Fruit fly (Drosophila melanogaster) whole organism, embryonic: ENCODE data around the gene geko.

Experiments
- Awh ChIP-seq: fragments of 200-800 bp; sonication (Bioruptor generic); IDR thresholded peaks from 2 replicates; pipeline ENCODE4, ENCODE4 v1.3.6; 2022; ENCODE audit warnings: missing biosample characterization, missing genetic modification characterization
- CG12659 ChIP-seq: fragments of 200-800 bp; sonication (Bioruptor generic); optimal IDR thresholded peaks from 3 replicates; lab custom pipeline; 2017; ENCODE audit warnings: mild to moderate bottlenecking, missing biosample characterization, missing genetic modification reagents, missing genetic modification characterization
- CG12744 ChIP-seq: fragments of 200-800 bp; sonication (Bioruptor generic); optimal IDR thresholded peaks from 2 replicates; lab custom pipeline; 2016; ENCODE audit warnings: missing biosample characterization, missing genetic modification characterization
- CG14441 ChIP-seq: fragments of 200-800 bp; sonication (Bioruptor generic); IDR thresholded peaks from 2 replicates; pipeline ENCODE4 v1.3.6; 2022; ENCODE audit warnings: missing biosample characterization, missing genetic modification characterization
- CG14710 ChIP-seq: fragments of 200-800 bp; sonication (Bioruptor generic); optimal IDR thresholded peaks from 3 replicates; lab custom pipeline; 2019; ENCODE audit warnings: missing biosample characterization, mild to moderate bottlenecking, missing genetic modification characterization, moderate library complexity
- CG17829 ChIP-seq: fragments of 200-800 bp; optimal IDR thresholded peaks from 2 replicates; lab custom pipeline; 2019; ENCODE audit warnings: missing biosample characterization, mild to moderate bottlenecking, missing genetic modification characterization, moderate library complexity
- CG1832 ChIP-seq: fragments of 200-800 bp; sonication (Bioruptor generic); optimal IDR thresholded peaks from 2 replicates; lab custom pipeline; 2017; ENCODE audit warnings: missing biosample characterization, mild to moderate bottlenecking, missing genetic modification characterization, inconsistent platforms
- CG31365 ChIP-seq: fragments of 200-800 bp; sonication (Bioruptor generic); optimal IDR thresholded peaks from 2 replicates; lab custom pipeline; 2018; ENCODE audit warnings: missing biosample characterization, mild to moderate bottlenecking, missing genetic modification characterization
- CG42726 ChIP-seq: fragments of 200-800 bp; sonication (Bioruptor generic); IDR thresholded peaks from 2 replicates; pipeline ENCODE4 v1.3.6; 2022; ENCODE audit warnings: missing biosample characterization, missing genetic modification characterization; ENCODE audit not compliant: partially characterized antibody
- CG4730 ChIP-seq: fragments of 200-800 bp; sonication (Bioruptor generic); IDR thresholded peaks from 2 replicates; pipeline ENCODE4 v1.3.6; 2022; ENCODE audit warnings: missing biosample characterization, missing genetic modification characterization
- CG6175 ChIP-seq: fragments of 200-800 bp; sonication (Bioruptor generic); IDR thresholded peaks from 3 replicates; pipeline ENCODE4 v1.3.6; 2022; ENCODE audit warnings: missing biosample characterization, missing genetic modification characterization
- CG6813 ChIP-seq: fragments of 200-800 bp; sonication (Bioruptor generic); optimal IDR thresholded peaks from 2 replicates; lab custom pipeline; 2017; ENCODE audit warnings: missing biosample characterization, missing genetic modification characterization, mild to moderate bottlenecking, moderate library complexity, missing genetic modification reagents
- CoRest ChIP-seq: fragments of 200-800 bp; sonication (Bioruptor generic); optimal IDR thresholded peaks from 3 replicates; lab custom pipeline; 2018; ENCODE audit warnings: missing biosample characterization, mild to moderate bottlenecking, missing genetic modification characterization, moderate library complexity
- Drgx ChIP-seq: fragments of 200-800 bp; sonication (Bioruptor generic); IDR thresholded peaks from 2 replicates; pipeline ENCODE4 v1.3.6; 2022; ENCODE audit warnings: missing biosample characterization, missing genetic modification characterization
- E2f1 ChIP-seq: fragments of 200-800 bp; sonication (Bioruptor generic); IDR thresholded peaks from 2 replicates; pipeline ENCODE4 v1.3.6; 2022; ENCODE audit warnings: missing biosample characterization, missing genetic modification characterization
- E2f2 ChIP-seq: fragments of 200-800 bp; sonication (Bioruptor generic); IDR thresholded peaks from 2 replicates; pipeline ENCODE4 v1.3.6; 2022; ENCODE audit warnings: missing biosample characterization, missing genetic modification characterization
- HLH54F ChIP-seq: fragments of 200-800 bp; sonication (Bioruptor generic); optimal IDR thresholded peaks from 3 replicates; lab custom pipeline; 2016; ENCODE audit warnings: missing biosample characterization, missing genetic modification characterization
- Med ChIP-seq: fragments of 200-800 bp; sonication (Bioruptor generic); peaks from one replicate; lab custom pipeline; 2016; ENCODE audit warnings: missing biosample characterization, missing genetic modification characterization, mild to moderate bottlenecking, inconsistent platforms, moderate library complexity
- Mrtf ChIP-seq: fragments of 200-800 bp; sonication (Bioruptor generic); IDR thresholded peaks from 3 replicates; pipeline ENCODE4 v1.3.6; 2022; ENCODE audit warnings: missing biosample characterization, missing genetic modification characterization
- Pdp1 ChIP-seq, 2 experiments: fragments of 200-800 bp; sonication (Bioruptor generic); optimal IDR thresholded peaks; 3 replicates each; lab custom pipeline; 2016; ENCODE audit warnings: missing biosample characterization in 2 of 2, missing genetic modification characterization in 2 of 2, mild to moderate bottlenecking in 1 of 2, moderate library complexity in 1 of 2
- Scr ChIP-seq: fragments of 200-800 bp; sonication (Bioruptor generic); IDR thresholded peaks from 2 replicates; pipeline ENCODE4 v1.3.6; 2022; ENCODE audit warnings: missing biosample characterization, missing genetic modification characterization; ENCODE audit not compliant: partially characterized antibody
- Spps ChIP-seq: fragments of 200-800 bp; sonication (Bioruptor generic); optimal IDR thresholded peaks from 2 replicates; lab custom pipeline; 2018; ENCODE audit warnings: missing biosample characterization, mild to moderate bottlenecking, missing genetic modification characterization
- Xrp1 ChIP-seq: fragments of 200-800 bp; sonication (Bioruptor generic); IDR thresholded peaks from 2 replicates; pipeline ENCODE4 v1.3.6; 2022; ENCODE audit warnings: missing biosample characterization, missing genetic modification characterization
- bsh ChIP-seq, 2 experiments: fragments of 200-800 bp; sonication (Bioruptor generic); optimal IDR thresholded peaks; 2 replicates each; lab custom pipeline; 2017 to 2018; ENCODE audit warnings: mild to moderate bottlenecking in 2 of 2, missing biosample characterization in 2 of 2, missing genetic modification characterization in 2 of 2, moderate library complexity in 1 of 2
- crol ChIP-seq: fragments of 200-800 bp; sonication (Bioruptor generic); IDR thresholded peaks from 2 replicates; pipeline ENCODE4 v1.3.6; 2022; ENCODE audit warnings: missing biosample characterization, missing genetic modification characterization
- cwo ChIP-seq: fragments of 200-800 bp; sonication (Bioruptor generic); optimal IDR thresholded peaks from 3 replicates; lab custom pipeline; 2017; ENCODE audit warnings: missing biosample characterization, missing genetic modification characterization, mild to moderate bottlenecking, moderate library complexity, missing genetic modification reagents
- ftz-f1 ChIP-seq: fragments of 200-800 bp; sonication (Bioruptor generic); optimal IDR thresholded peaks from 2 replicates; lab custom pipeline; 2016; ENCODE audit warnings: missing biosample characterization, missing genetic modification characterization
- gem ChIP-seq: fragments of 200-800 bp; sonication (Bioruptor generic); optimal IDR thresholded peaks from 2 replicates; lab custom pipeline; 2019; ENCODE audit warnings: missing biosample characterization, mild to moderate bottlenecking, missing genetic modification characterization, moderate library complexity
- lab ChIP-seq: fragments of 200-800 bp; sonication (Bioruptor generic); optimal IDR thresholded peaks from 3 replicates; lab custom pipeline; 2017; ENCODE audit warnings: missing biosample characterization, missing genetic modification characterization, mild to moderate bottlenecking, moderate library complexity, missing genetic modification reagents
- maf-S ChIP-seq: fragments of 200-800 bp; sonication (Bioruptor generic); optimal IDR thresholded peaks from 2 replicates; lab custom pipeline; 2016; ENCODE audit warnings: missing biosample characterization, missing genetic modification characterization
- nau ChIP-seq: fragments of 200-800 bp; sonication (Bioruptor generic); optimal IDR thresholded peaks from 3 replicates; lab custom pipeline; 2017; ENCODE audit warnings: missing biosample characterization, mild to moderate bottlenecking, missing genetic modification characterization, missing genetic modification reagents
- nom ChIP-seq: fragments of 200-800 bp; sonication (Bioruptor generic); optimal IDR thresholded peaks from 2 replicates; lab custom pipeline; 2017; ENCODE audit warnings: missing biosample characterization, missing genetic modification characterization, mild to moderate bottlenecking, moderate library complexity, missing genetic modification reagents
- psq ChIP-seq: fragments of 200-800 bp; sonication (Bioruptor generic); optimal IDR thresholded peaks from 2 replicates; lab custom pipeline; 2017; ENCODE audit warnings: missing biosample characterization, missing genetic modification characterization
- sd ChIP-seq: fragments of 200-800 bp; sonication (Bioruptor generic); optimal IDR thresholded peaks from 3 replicates; lab custom pipeline; 2018; ENCODE audit warnings: missing biosample characterization, mild to moderate bottlenecking, missing genetic modification characterization, moderate library complexity
- sr ChIP-seq: fragments of 200-800 bp; sonication (Bioruptor generic); IDR thresholded peaks from 3 replicates; pipeline ENCODE4 v1.3.6; 2022; ENCODE audit warnings: missing biosample characterization, missing genetic modification characterization
- tio ChIP-seq: fragments of 200-800 bp; sonication (Bioruptor generic); optimal IDR thresholded peaks from 2 replicates; lab custom pipeline; 2017; ENCODE audit warnings: missing biosample characterization, missing genetic modification characterization, inconsistent platforms
- zen ChIP-seq: fragments of 200-800 bp; sonication (Bioruptor generic); optimal IDR thresholded peaks from 3 replicates; lab custom pipeline; 2018; ENCODE audit warnings: missing biosample characterization, mild to moderate bottlenecking, missing genetic modification characterization, moderate library complexity
- zen2 ChIP-seq: fragments of 200-800 bp; sonication (Bioruptor generic); IDR thresholded peaks from 3 replicates; pipeline ENCODE4 v1.3.6; 2022; ENCODE audit warnings: missing biosample characterization, missing genetic modification characterization; ENCODE audit not compliant: partially characterized antibody

The geko gene

dm6 chr3L:18190484-18191220 is 51.5 kb downstream of the geko start (continued):
- TF ChIP-seq CG12659 (no peak), CG14710 (tag; lab: Kevin White, UChicago) (no peak), CG31365 (tag; lab: Kevin White, UChicago) (no peak), E2f1 (GFP tag; lab: Robert Waterston, UW) (no peak), zen2 (GFP tag; lab: Robert Waterston, UW) (no peak), maf-S (GFP tag; lab: Kevin White, UChicago) (no peak), Spps (tag; lab: Kevin White, UChicago) (no peak), Med (peak; percentile 60), Drgx (GFP tag; lab: Robert Waterston, UW) (peak; percentile 85), Mrtf (GFP tag; lab: Robert Waterston, UW) (0 out of 3 replicates have a peak, but pooled peaks have one; percentile 10), Pdp1 (GFP tag; optimal IDR thresholded peaks at IDR 0.05; lab: Kevin White, UChicago) (peak in 1 of 2 experiments; percentile 37), CoRest (tag; lab: Kevin White, UChicago) (no peak), lab (GFP tag; lab: Kevin White, UChicago) (no peak), E2f2 (no peak), nau (GFP tag; lab: Kevin White, UChicago) (peak; percentile 57), CG42726 (GFP tag; lab: Robert Waterston, UW) (no peak), CG17829 (tag; lab: Kevin White, UChicago) (no peak), CG4730 (GFP tag; lab: Robert Waterston, UW) (no peak), crol (peak; percentile 57), psq (no peak), sr (GFP tag; lab: Robert Waterston, UW) (0 out of 3 replicates have a peak, but pooled peaks have one; percentile 31), zen (tag; lab: Kevin White, UChicago) (no peak), CG1832 (GFP tag; lab: Kevin White, UChicago) (peak; percentile 49), gem (tag; lab: Kevin White, UChicago) (no peak), nom (GFP tag; lab: Kevin White, UChicago) (peak; percentile 68), CG14441 (no peak), CG6175 (GFP tag; lab: Robert Waterston, UW) (no peak), CG12744 (no peak), tio (GFP tag; lab: Kevin White, UChicago) (no peak), cwo (GFP tag; lab: Kevin White, UChicago) (no peak), Awh (GFP tag; lab: Robert Waterston, UW) (no peak), HLH54F (no peak), CG6813 (GFP tag; lab: Kevin White, UChicago) (no peak), sd (tag; lab: Kevin White, UChicago) (no peak), bsh (GFP tag; optimal IDR thresholded peaks at IDR 0.05; lab: Kevin White, UChicago) (peak in 1 of 2 experiments; percentile 93), Scr (GFP tag; lab: Robert Waterston, UW) (no peak), Xrp1 (GFP tag; lab: Robert Waterston, UW) (0 out of 2 replicates have a peak, but pooled peaks have one; percentile 3), ftz-f1 (GFP tag; lab: Kevin White, UChicago) (no peak)
